Worm (Caenorhabditis elegans): ENCODE results near the gene sqst-2.

The sqst-2 gene

ce11 chrIV:7318900-7319299, 9.9 kb downstream of the sqst-2 start:
- no peak for TF ChIP-seq T23F11.4 (GFP tag; optimal IDR thresholded peaks at IDR 0.05)
- no peak for TF ChIP-seq rnt-1 (tag; optimal IDR thresholded peaks at IDR 0.05)
- TF ChIP-seq ceh-31 (tag; optimal IDR thresholded peaks at IDR 0.05): no peak
- TF ChIP-seq ceh-6 (GFP tag; optimal IDR thresholded peaks at IDR 0.05): no peak
- no peak for TF ChIP-seq C38D4.7 (GFP tag; optimal IDR thresholded peaks at IDR 0.05)
- no peak for TF ChIP-seq ttx-3 (tag; optimal IDR thresholded peaks at IDR 0.05)
- TF ChIP-seq hlh-6 (tag; optimal IDR thresholded peaks at IDR 0.05): no peak
- no peak for TF ChIP-seq unc-42 (tag; optimal IDR thresholded peaks at IDR 0.05)
- TF ChIP-seq nhr-232 (tag; optimal IDR thresholded peaks at IDR 0.05): no peak
- no peak for TF ChIP-seq dmd-4 (tag; optimal IDR thresholded peaks at IDR 0.05; ENCODE audit: borderline replicate concordance)
- no peak for TF ChIP-seq ceh-22 (tag; optimal IDR thresholded peaks at IDR 0.05)
- no peak for TF ChIP-seq sox-4 (tag; optimal IDR thresholded peaks at IDR 0.05)
- no peak for TF ChIP-seq ceh-30 (tag; optimal IDR thresholded peaks at IDR 0.05)
- TF ChIP-seq pax-1 (tag; optimal IDR thresholded peaks at IDR 0.05): no peak
- no peak for TF ChIP-seq dve-1 (tag; optimal IDR thresholded peaks at IDR 0.05)
- TF ChIP-seq mec-3 (tag; optimal IDR thresholded peaks at IDR 0.05; ENCODE audit: borderline replicate concordance): no peak
- no peak for TF ChIP-seq K09A11.1 (tag; optimal IDR thresholded peaks at IDR 0.05; ENCODE audit: insufficient read depth)
- no peak for TF ChIP-seq hlh-8 (tag; optimal IDR thresholded peaks at IDR 0.05)
- no peak for TF ChIP-seq ceh-2 (tag; optimal IDR thresholded peaks at IDR 0.05)
- no peak for TF ChIP-seq tbx-7 (tag; optimal IDR thresholded peaks at IDR 0.05)

- TF ChIP-seq F13H6.1 (tag; optimal IDR thresholded peaks at IDR 0.05): no peak
- TF ChIP-seq nfya-1 (tag; optimal IDR thresholded peaks at IDR 0.05): peak; percentile 25
- peak; percentile 27 for TF ChIP-seq rnt-1 (tag; optimal IDR thresholded peaks at IDR 0.05)
- no peak for TF ChIP-seq eyg-1 (tag; optimal IDR thresholded peaks at IDR 0.05)
- TF ChIP-seq unc-55 (GFP tag; optimal IDR thresholded peaks at IDR 0.05): peak; percentile 17
- TF ChIP-seq unc-42 (tag; optimal IDR thresholded peaks at IDR 0.05): peak; percentile 59
Measured at ce11 chrIV:7317829-7318529, 10.8 kb downstream of the sqst-2 start.

- TF ChIP-seq ceh-48 (tag; optimal IDR thresholded peaks at IDR 0.05) (no peak), ama-1 (optimal IDR thresholded peaks at IDR 0.05) (no peak), fkh-10 (GFP tag; optimal IDR thresholded peaks at IDR 0.05) (no peak), hlh-30 (tag; optimal IDR thresholded peaks at IDR 0.05; ENCODE audit: insufficient read depth) (no peak), elt-4 (tag; optimal IDR thresholded peaks at IDR 0.05) (no peak), ceh-19 (GFP tag; optimal IDR thresholded peaks at IDR 0.05) (no peak), K09A11.1 (tag; optimal IDR thresholded peaks at IDR 0.05; ENCODE audit: insufficient read depth) (no peak), ceh-9 (tag; optimal IDR thresholded peaks at IDR 0.05) (no peak), nfya-1 (tag; optimal IDR thresholded peaks at IDR 0.05) (no peak), ceh-22 (tag; optimal IDR thresholded peaks at IDR 0.05) (no peak), pag-3 (tag; optimal IDR thresholded peaks at IDR 0.05; ENCODE audit: borderline replicate concordance) (no peak), madf-2 (tag; optimal IDR thresholded peaks at IDR 0.05) (no peak), ceh-6 (GFP tag; optimal IDR thresholded peaks at IDR 0.05) (no peak), ceh-34 (tag; optimal IDR thresholded peaks at IDR 0.05) (no peak), sdc-2 (tag; optimal IDR thresholded peaks at IDR 0.05) (no peak), npax-4 (tag; optimal IDR thresholded peaks at IDR 0.05) (no peak), pax-1 (tag; optimal IDR thresholded peaks at IDR 0.05) (no peak), dmd-4 (tag; optimal IDR thresholded peaks at IDR 0.05; ENCODE audit: borderline replicate concordance) (no peak), F13H6.1 (tag; optimal IDR thresholded peaks at IDR 0.05) (no peak)
Measured at ce11 chrIV:7316613-7317153, 12.1 kb downstream of the sqst-2 start, which contains the start of gene F42C5.9. Gene F42C5.9 (minus strand): TSS chrIV:7317103.
